1 fruit fly cellular context compared by ENCODE assay signal in the genomic region with DNA sequence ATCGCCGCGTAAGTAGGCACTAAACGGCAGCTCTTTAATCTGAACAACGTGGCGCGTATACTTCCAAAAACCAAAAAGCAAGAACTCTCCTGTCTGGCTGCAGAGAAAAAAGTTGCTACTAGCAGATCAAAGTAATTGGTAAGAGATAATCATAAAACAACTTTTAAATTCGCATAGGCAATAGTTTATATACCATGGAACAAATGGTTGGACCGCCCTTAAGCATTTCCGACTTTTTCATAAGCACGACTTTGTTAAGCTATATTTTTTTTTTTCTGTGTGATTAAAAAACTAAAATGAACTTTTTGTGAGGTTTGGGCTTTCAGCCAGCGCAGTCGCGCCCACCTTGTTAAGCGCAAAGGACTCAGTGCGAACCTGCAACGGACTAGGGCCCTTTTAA.
A peak's percentile ranks its signal among the peaks of the same experiment; 100 is the strongest.
TF ChIP-seq lines count a peak whose summit lies in the region.

No protein-coding gene starts in this region.

TF ChIP-seq in whole organism, prepupa, 60 proteins besides CTCF, POLR2A, EP300 and RAD21 (continued from another document):
- TF ChIP-seq dac (GFP tag; optimal IDR thresholded peaks at IDR 0.05; lab: Kevin White, UChicago) (no peak), topi (GFP tag; optimal IDR thresholded peaks at IDR 0.05; lab: Kevin White, UChicago) (peak; percentile 51), Sox102F (GFP tag; optimal IDR thresholded peaks at IDR 0.05; lab: Kevin White, UChicago) (peak; percentile 50), svp (GFP tag; lab: Kevin White, UChicago) (peak; percentile 73), Sox15 (GFP tag; optimal IDR thresholded peaks at IDR 0.05; lab: Kevin White, UChicago) (no peak), CG6276 (GFP tag; optimal IDR thresholded peaks at IDR 0.05; lab: Kevin White, UChicago) (no peak), Sox14 (GFP tag; optimal IDR thresholded peaks at IDR 0.05; lab: Kevin White, UChicago) (peak; percentile 3), net (GFP tag; optimal IDR thresholded peaks at IDR 0.05; lab: Kevin White, UChicago) (peak; percentile 6), CG11902 (GFP tag; optimal IDR thresholded peaks at IDR 0.05; lab: Kevin White, UChicago) (peak; percentile 19), CG6808 (GFP tag; optimal IDR thresholded peaks at IDR 0.05; lab: Kevin White, UChicago) (peak; percentile 25), Ets96B (tag; optimal IDR thresholded peaks at IDR 0.05; lab: Kevin White, UChicago) (peak; percentile 11), CG34406 (GFP tag; optimal IDR thresholded peaks at IDR 0.05; lab: Kevin White, UChicago) (peak; percentile 33), esn (GFP tag; optimal IDR thresholded peaks at IDR 0.05; lab: Kevin White, UChicago) (peak; percentile 49), CG31627 (GFP tag; optimal IDR thresholded peaks at IDR 0.05; lab: Kevin White, UChicago) (peak; percentile 31), acj6 (GFP tag; optimal IDR thresholded peaks at IDR 0.05; lab: Kevin White, UChicago) (peak; percentile 25), CG6163 (GFP tag; IDR thresholded peaks at IDR 0.05; lab: Robert Waterston, UW) (peak; percentile 56; the same call in 2 of the 3 replicates), Eip78C (GFP tag; lab: Kevin White, UChicago) (peak; percentile 84), cyc (GFP tag; optimal IDR thresholded peaks at IDR 0.05; lab: Kevin White, UChicago) (peak; percentile 44), CG9139 (GFP tag; optimal IDR thresholded peaks at IDR 0.05; lab: Kevin White, UChicago) (no peak), Blimp-1 (GFP tag; optimal IDR thresholded peaks at IDR 0.05; lab: Kevin White, UChicago) (peak; percentile 5), fkh (GFP tag; optimal IDR thresholded peaks at IDR 0.05; lab: Kevin White, UChicago) (no peak), OdsH (GFP tag; optimal IDR thresholded peaks at IDR 0.05; lab: Kevin White, UChicago) (peak; percentile 35), CG6792 (GFP tag; optimal IDR thresholded peaks at IDR 0.05; lab: Kevin White, UChicago) (peak; percentile 58), CG10631 (GFP tag; optimal IDR thresholded peaks at IDR 0.05; lab: Kevin White, UChicago) (peak; percentile 38), Lpt (GFP tag; optimal IDR thresholded peaks at IDR 0.05; lab: Kevin White, UChicago) (no peak), spab (GFP tag; optimal IDR thresholded peaks at IDR 0.05; lab: Kevin White, UChicago) (peak; percentile 31), CG11294 (GFP tag; IDR thresholded peaks at IDR 0.05; lab: Robert Waterston, UW) (no peak), Smox (GFP tag; optimal IDR thresholded peaks at IDR 0.05; lab: Kevin White, UChicago) (peak; percentile 44), CG3032 (tag; optimal IDR thresholded peaks at IDR 0.05; lab: Kevin White, UChicago) (peak; percentile 32), fd85E (GFP tag; optimal IDR thresholded peaks at IDR 0.05; lab: Kevin White, UChicago) (no peak), CG4318 (GFP tag; optimal IDR thresholded peaks at IDR 0.05; lab: Kevin White, UChicago) (no peak)
